Fruit fly (Drosophila melanogaster) whole organism, embryonic: Measurements from ENCODE around the gene Pvf3.

Experiments used
- Abd-B ChIP-seq: fragments of 200-800 bp; sonication (Bioruptor generic); optimal IDR thresholded peaks from 2 replicates; lab custom pipeline; 2018; ENCODE audit warnings: missing biosample characterization, mild to moderate bottlenecking, missing genetic modification characterization, moderate library complexity
- Atf-2 ChIP-seq: fragments of 200-800 bp; sonication (Bioruptor generic); optimal IDR thresholded peaks from 2 replicates; lab custom pipeline; 2016; ENCODE audit warnings: missing biosample characterization, missing genetic modification characterization
- BtbVII ChIP-seq: fragments of 200-800 bp; sonication (Bioruptor generic); optimal IDR thresholded peaks from 3 replicates; lab custom pipeline; 2017; ENCODE audit warnings: missing biosample characterization, mild to moderate bottlenecking, missing genetic modification characterization
- CG10543 ChIP-seq: fragments of 200-800 bp; sonication (Bioruptor generic); optimal IDR thresholded peaks from 3 replicates; lab custom pipeline; 2017; ENCODE audit warnings: missing biosample characterization, mild to moderate bottlenecking, missing genetic modification characterization, moderate library complexity
- CG11085 ChIP-seq: fragments of 200-800 bp; sonication (Bioruptor generic); IDR thresholded peaks from 2 replicates; pipeline ENCODE4 v1.3.6; 2022; ENCODE audit warnings: missing biosample characterization, missing genetic modification characterization
- CG12659 ChIP-seq: fragments of 200-800 bp; sonication (Bioruptor generic); optimal IDR thresholded peaks from 3 replicates; lab custom pipeline; 2017; ENCODE audit warnings: mild to moderate bottlenecking, missing biosample characterization, missing genetic modification reagents, missing genetic modification characterization
- CG13894 ChIP-seq: fragments of 200-800 bp; sonication (Bioruptor generic); optimal IDR thresholded peaks from 3 replicates; lab custom pipeline; 2018; ENCODE audit warnings: missing biosample characterization, mild to moderate bottlenecking, missing genetic modification characterization, moderate library complexity
- CG2712 ChIP-seq: fragments of 200-800 bp; optimal IDR thresholded peaks from 3 replicates; lab custom pipeline; 2019; ENCODE audit warnings: missing biosample characterization, mild to moderate bottlenecking, missing genetic modification characterization, moderate library complexity
- CG30403 ChIP-seq: fragments of 200-800 bp; sonication (Bioruptor generic); optimal IDR thresholded peaks from 3 replicates; lab custom pipeline; 2016; ENCODE audit warnings: missing biosample characterization, missing genetic modification characterization
- CG3281 ChIP-seq: fragments of 200-800 bp; sonication (Bioruptor generic); optimal IDR thresholded peaks from 3 replicates; lab custom pipeline; 2017; ENCODE audit warnings: missing biosample characterization, mild to moderate bottlenecking, missing genetic modification characterization
- CG4282 ChIP-seq: fragments of 200-800 bp; sonication (Bioruptor generic); optimal IDR thresholded peaks from 2 replicates; lab custom pipeline; 2016; ENCODE audit warnings: missing biosample characterization, missing genetic modification characterization
- Drgx ChIP-seq: fragments of 200-800 bp; sonication (Bioruptor generic); IDR thresholded peaks from 2 replicates; pipeline ENCODE4 v1.3.6; 2022; ENCODE audit warnings: missing biosample characterization, missing genetic modification characterization
- ERR ChIP-seq: fragments of 200-800 bp; sonication (Bioruptor generic); optimal IDR thresholded peaks from 2 replicates; lab custom pipeline; 2016; ENCODE audit warnings: missing biosample characterization, missing genetic modification characterization
- Eip74EF ChIP-seq, 2 experiments: fragments of 200-800 bp in 1 of 2; fragments of >200 bp in 1 of 2; sonication (Bioruptor generic) in 1 of 2; optimal IDR thresholded peaks; 2 replicates each; lab custom pipeline; 2017 to 2019; ENCODE audit warnings: missing biosample characterization in 2 of 2, missing genetic modification characterization in 2 of 2, mild to moderate bottlenecking in 1 of 2, moderate library complexity in 1 of 2
- GATAe ChIP-seq: fragments of 200-800 bp; sonication (Bioruptor generic); conservative IDR thresholded peaks from 2 replicates; pipeline ENCODE4 v1.3.6; 2022; ENCODE audit warnings: missing biosample characterization, missing genetic modification characterization
- H2.0 ChIP-seq: fragments of 200-800 bp; sonication (Bioruptor generic); IDR thresholded peaks from 2 replicates; pipeline ENCODE4 v1.3.6; 2022; ENCODE audit warnings: missing biosample characterization, missing genetic modification characterization
- HLHmδ ChIP-seq: fragments of 200-800 bp; sonication (Bioruptor generic); optimal IDR thresholded peaks from 2 replicates; lab custom pipeline; 2018; ENCODE audit warnings: missing biosample characterization, mild to moderate bottlenecking, missing genetic modification characterization, moderate library complexity
- MTF-1 ChIP-seq: fragments of 200-800 bp; sonication (Bioruptor generic); optimal IDR thresholded peaks from 2 replicates; lab custom pipeline; 2018; ENCODE audit warnings: missing biosample characterization, mild to moderate bottlenecking, missing genetic modification characterization, borderline replicate concordance
- Mad ChIP-seq: fragments of 200-800 bp; sonication (Bioruptor generic); optimal IDR thresholded peaks from 2 replicates; lab custom pipeline; 2016; ENCODE audit warnings: missing biosample characterization, missing genetic modification characterization
- NK7.1 ChIP-seq: fragments of 200-800 bp; sonication (Bioruptor generic); optimal IDR thresholded peaks from 3 replicates; lab custom pipeline; 2016; ENCODE audit warnings: missing biosample characterization, missing genetic modification characterization
- Ptx1 ChIP-seq: fragments of 200-800 bp; sonication (Bioruptor generic); IDR thresholded peaks from 2 replicates; pipeline ENCODE4 v1.3.6; 2022; ENCODE audit warnings: missing biosample characterization, missing genetic modification characterization
- Rfx ChIP-seq: fragments of 200-800 bp; sonication (Bioruptor generic); IDR thresholded peaks from 2 replicates; pipeline ENCODE4 v1.3.6; 2022; ENCODE audit warnings: missing biosample characterization, missing genetic modification characterization
- Sin3A ChIP-seq: fragments of >200 bp; optimal IDR thresholded peaks from 2 replicates; lab custom pipeline; 2018
- Sox102F ChIP-seq: fragments of 200-800 bp; sonication (Bioruptor generic); optimal IDR thresholded peaks from 2 replicates; lab custom pipeline; 2018; ENCODE audit warnings: missing biosample characterization, mild to moderate bottlenecking, missing genetic modification characterization, moderate library complexity
- Xrp1 ChIP-seq: fragments of 200-800 bp; sonication (Bioruptor generic); IDR thresholded peaks from 2 replicates; pipeline ENCODE4 v1.3.6; 2022; ENCODE audit warnings: missing biosample characterization, missing genetic modification characterization
- bsh ChIP-seq, 2 experiments: fragments of 200-800 bp; sonication (Bioruptor generic); optimal IDR thresholded peaks; 2 replicates each; lab custom pipeline; 2017 to 2018; ENCODE audit warnings: mild to moderate bottlenecking in 2 of 2, missing biosample characterization in 2 of 2, missing genetic modification characterization in 2 of 2, moderate library complexity in 1 of 2
- caup ChIP-seq: fragments of 200-800 bp; sonication (Bioruptor generic); optimal IDR thresholded peaks from 3 replicates; lab custom pipeline; 2017; ENCODE audit warnings: missing biosample characterization, mild to moderate bottlenecking, missing genetic modification characterization, moderate library complexity; ENCODE audit not compliant: severe bottlenecking
- chinmo ChIP-seq: fragments of 200-800 bp; sonication (Bioruptor generic); IDR thresholded peaks from 4 replicates; pipeline ENCODE4 v1.3.6; 2022; ENCODE audit warnings: missing biosample characterization, missing genetic modification characterization; ENCODE audit not compliant: partially characterized antibody
- chm ChIP-seq: fragments of 200-800 bp; sonication (Bioruptor generic); IDR thresholded peaks from 2 replicates; pipeline ENCODE4 v1.3.6; 2022; ENCODE audit warnings: missing biosample characterization, missing genetic modification characterization
- crol ChIP-seq: fragments of 200-800 bp; sonication (Bioruptor generic); IDR thresholded peaks from 2 replicates; pipeline ENCODE4 v1.3.6; 2022; ENCODE audit warnings: missing biosample characterization, missing genetic modification characterization
- dmrt99B ChIP-seq: fragments of 200-800 bp; sonication (Bioruptor generic); optimal IDR thresholded peaks from 2 replicates; lab custom pipeline; 2018; ENCODE audit warnings: missing biosample characterization, mild to moderate bottlenecking, missing genetic modification characterization, moderate library complexity
- fd3F ChIP-seq: fragments of 200-800 bp; sonication (Bioruptor generic); optimal IDR thresholded peaks from 2 replicates; lab custom pipeline; 2018; ENCODE audit warnings: missing biosample characterization, mild to moderate bottlenecking, missing genetic modification characterization, moderate library complexity
- fd96Cb ChIP-seq: fragments of 200-800 bp; sonication (Bioruptor generic); optimal IDR thresholded peaks from 2 replicates; lab custom pipeline; 2018; ENCODE audit warnings: missing biosample characterization, mild to moderate bottlenecking, missing genetic modification characterization, moderate library complexity
- fru ChIP-seq: fragments of >200 bp; optimal IDR thresholded peaks from 2 replicates; lab custom pipeline; 2017
- gem ChIP-seq: fragments of 200-800 bp; sonication (Bioruptor generic); optimal IDR thresholded peaks from 2 replicates; lab custom pipeline; 2019; ENCODE audit warnings: missing biosample characterization, mild to moderate bottlenecking, missing genetic modification characterization, moderate library complexity
- gsb-n ChIP-seq: fragments of 200-800 bp; sonication (Bioruptor generic); optimal IDR thresholded peaks from 3 replicates; lab custom pipeline; 2018; ENCODE audit warnings: missing biosample characterization, mild to moderate bottlenecking, missing genetic modification characterization
- jumu ChIP-seq: fragments of 200-800 bp; sonication (Bioruptor generic); optimal IDR thresholded peaks from 3 replicates; lab custom pipeline; 2016; ENCODE audit warnings: missing biosample characterization, missing genetic modification characterization
- kah ChIP-seq: fragments of 200-800 bp; sonication (Bioruptor generic); optimal IDR thresholded peaks from 2 replicates; lab custom pipeline; 2018; ENCODE audit warnings: missing biosample characterization, mild to moderate bottlenecking, missing genetic modification characterization
- kay ChIP-seq: fragments of 200-800 bp; sonication (Bioruptor generic); optimal IDR thresholded peaks from 2 replicates; lab custom pipeline; 2016; ENCODE audit warnings: missing biosample characterization, missing genetic modification characterization
- nom ChIP-seq: fragments of 200-800 bp; sonication (Bioruptor generic); optimal IDR thresholded peaks from 2 replicates; lab custom pipeline; 2017; ENCODE audit warnings: missing biosample characterization, missing genetic modification characterization, mild to moderate bottlenecking, moderate library complexity, missing genetic modification reagents
- onecut ChIP-seq: fragments of 200-800 bp; sonication (Bioruptor generic); IDR thresholded peaks from 2 replicates; pipeline ENCODE4 v1.3.6; 2022; ENCODE audit warnings: missing biosample characterization, missing genetic modification characterization
- rib ChIP-seq: fragments of 200-800 bp; sonication (Bioruptor generic); IDR thresholded peaks from 2 replicates; pipeline ENCODE4 v1.3.6; 2022; ENCODE audit warnings: missing biosample characterization, missing genetic modification characterization
- sd ChIP-seq: fragments of 200-800 bp; sonication (Bioruptor generic); optimal IDR thresholded peaks from 3 replicates; lab custom pipeline; 2018; ENCODE audit warnings: missing biosample characterization, mild to moderate bottlenecking, missing genetic modification characterization, moderate library complexity
- sens ChIP-seq: fragments of 200-800 bp; sonication (Bioruptor generic); peaks from one replicate; lab custom pipeline; 2016; ENCODE audit warnings: missing biosample characterization, missing genetic modification characterization
- seq ChIP-seq: fragments of 200-800 bp; sonication (Bioruptor generic); IDR thresholded peaks from 2 replicates; pipeline ENCODE4 v1.3.6; 2022; ENCODE audit warnings: missing biosample characterization, missing genetic modification characterization
- sim ChIP-seq: fragments of 200-800 bp; sonication (Bioruptor generic); IDR thresholded peaks from 2 replicates; pipeline ENCODE4 v1.3.6; 2022; ENCODE audit warnings: missing biosample characterization, missing genetic modification characterization
- sr ChIP-seq: fragments of 200-800 bp; sonication (Bioruptor generic); IDR thresholded peaks from 3 replicates; pipeline ENCODE4 v1.3.6; 2022; ENCODE audit warnings: missing biosample characterization, missing genetic modification characterization
- sug ChIP-seq: fragments of 200-800 bp; optimal IDR thresholded peaks from 2 replicates; lab custom pipeline; 2019; ENCODE audit warnings: missing biosample characterization, mild to moderate bottlenecking, missing genetic modification characterization, moderate library complexity
- trh ChIP-seq: fragments of 200-800 bp; sonication (Bioruptor generic); optimal IDR thresholded peaks from 2 replicates; lab custom pipeline; 2016; ENCODE audit warnings: missing biosample characterization, missing genetic modification characterization
- wor ChIP-seq: fragments of 200-800 bp; sonication (Bioruptor generic); IDR thresholded peaks from 2 replicates; pipeline ENCODE4 v1.3.6; 2022; ENCODE audit warnings: missing biosample characterization, missing genetic modification characterization
- zfh1 ChIP-seq: fragments of 200-800 bp; sonication (Bioruptor generic); IDR thresholded peaks from 3 replicates; pipeline ENCODE4 v1.3.6; 2022; ENCODE audit warnings: missing biosample characterization, missing genetic modification characterization

Pvf3 gene

dm6 chr2L:7199635-7200110, 42.2 kb upstream of the Pvf3 start:
- TF ChIP-seq onecut (GFP tag; lab: Robert Waterston, UW) (no peak), Abd-B (GFP tag; lab: Kevin White, UChicago) (no peak), sens (peak; percentile 61), sr (GFP tag; lab: Robert Waterston, UW) (peak; percentile 76; the same call in 2 of the 3 replicates), Drgx (GFP tag; lab: Robert Waterston, UW) (peak; percentile 68), wor (GFP tag; lab: Robert Waterston, UW) (no peak), Sox102F (peak; percentile 51), sim (no peak), seq (GFP tag; lab: Robert Waterston, UW) (0 out of 2 replicates have a peak, but pooled peaks have one; percentile 18), crol (GFP tag; lab: Robert Waterston, UW) (peak; percentile 66), Xrp1 (GFP tag; lab: Robert Waterston, UW) (0 out of 2 replicates have a peak, but pooled peaks have one; percentile 9), CG4282 (GFP tag; lab: Kevin White, UChicago) (no peak), CG2712 (tag; lab: Kevin White, UChicago) (peak; percentile 3), BtbVII (GFP tag; lab: Kevin White, UChicago) (no peak), MTF-1 (GFP tag; lab: Kevin White, UChicago) (no peak), sd (tag; lab: Kevin White, UChicago) (peak; percentile 46), zfh1 (0 out of 3 replicates have a peak, but pooled peaks have one; percentile 22), CG10543 (no peak), caup (GFP tag; lab: Kevin White, UChicago) (no peak), Ptx1 (0 out of 2 replicates have a peak, but pooled peaks have one; percentile 6), trh (no peak), Atf-2 (GFP tag; lab: Kevin White, UChicago) (no peak), Eip74EF (GFP tag; optimal IDR thresholded peaks at IDR 0.05; lab: Kevin White, UChicago) (peak in 1 of 2 experiments; percentile 77), CG12659 (GFP tag; lab: Kevin White, UChicago) (no peak), CG30403 (GFP tag; lab: Kevin White, UChicago) (no peak), H2.0 (GFP tag; lab: Robert Waterston, UW) (no peak), Sin3A (lab: Kevin White, UChicago) (no peak), chinmo (GFP tag; lab: Robert Waterston, UW) (0 out of 4 replicates have a peak, but pooled peaks have one; percentile 23), NK7.1 (GFP tag; lab: Kevin White, UChicago) (no peak), fd96Cb (tag; lab: Kevin White, UChicago) (no peak), nom (no peak), fru (lab: Kevin White, UChicago) (no peak), dmrt99B (tag; lab: Kevin White, UChicago) (no peak), kay (GFP tag; lab: Kevin White, UChicago) (no peak), ERR (GFP tag; lab: Kevin White, UChicago) (no peak), sug (tag; lab: Kevin White, UChicago) (no peak), bsh (GFP tag; optimal IDR thresholded peaks at IDR 0.05; lab: Kevin White, UChicago) (peak in 1 of 2 experiments; percentile 38), CG3281 (GFP tag; lab: Kevin White, UChicago) (no peak), Rfx (GFP tag; lab: Robert Waterston, UW) (peak; percentile 74), HLHmδ (GFP tag; lab: Kevin White, UChicago) (peak; percentile 0), chm (GFP tag; lab: Robert Waterston, UW) (no peak), CG13894 (tag; lab: Kevin White, UChicago) (no peak), fd3F (GFP tag; lab: Kevin White, UChicago) (no peak), Mad (GFP tag; lab: Kevin White, UChicago) (no peak), gem (tag; lab: Kevin White, UChicago) (peak; percentile 17), rib (GFP tag; lab: Robert Waterston, UW) (0 out of 2 replicates have a peak, but pooled peaks have one; percentile 17), GATAe (no peak), jumu (no peak), kah (no peak), CG11085 (GFP tag; lab: Robert Waterston, UW) (no peak), gsb-n (tag; lab: Kevin White, UChicago) (no peak)
